Fruit fly (Drosophila melanogaster): Measurements from ENCODE around the gene Tak1.

DNA sequence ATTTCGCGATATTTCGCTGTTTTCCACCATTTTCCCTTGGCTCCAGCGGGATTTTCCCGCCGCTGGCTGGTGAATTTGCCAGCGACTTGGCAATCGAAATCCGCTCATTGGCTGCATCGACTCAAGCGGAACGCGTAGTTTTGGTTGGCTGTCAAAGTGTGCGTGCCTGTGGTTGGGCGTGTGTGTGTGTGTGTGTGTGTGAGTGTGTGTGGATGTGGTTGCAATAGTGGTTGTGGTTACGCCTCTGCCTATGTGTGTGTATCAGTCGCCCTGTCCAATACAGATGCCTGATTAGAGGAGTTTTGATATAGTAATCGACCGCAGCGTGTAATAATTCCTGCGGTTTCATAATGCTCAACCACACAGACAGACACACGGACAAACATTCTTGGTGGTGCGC, 11.4 kb upstream of the Tak1 start:
- no peak for TF ChIP-seq CrebA (GFP tag; optimal IDR thresholded peaks at IDR 0.05; ENCODE audit: borderline replicate concordance)
- no peak for TF ChIP-seq rgr (GFP tag; optimal IDR thresholded peaks at IDR 0.05)
